Worm (Caenorhabditis elegans) whole organism, young adult: Measurements from ENCODE around the gene abcf-2.

Source experiments
- Y79H2A.3 ChIP-seq: fragments of 200-800 bp; sonication (Bioruptor generic); conservative IDR thresholded peaks from 2 replicates; pipeline ENCODE4 v1.3.6; 2022; ENCODE audit warnings: missing genetic modification reagents, missing genetic modification characterization, missing compliant biosample characterization
- sdz-38 ChIP-seq: sonication (generic microtip); optimal IDR thresholded peaks from 2 replicates; lab custom pipeline; 2016; ENCODE audit warnings: missing genotype, missing genetic modification characterization, missing compliant biosample characterization

DNA sequence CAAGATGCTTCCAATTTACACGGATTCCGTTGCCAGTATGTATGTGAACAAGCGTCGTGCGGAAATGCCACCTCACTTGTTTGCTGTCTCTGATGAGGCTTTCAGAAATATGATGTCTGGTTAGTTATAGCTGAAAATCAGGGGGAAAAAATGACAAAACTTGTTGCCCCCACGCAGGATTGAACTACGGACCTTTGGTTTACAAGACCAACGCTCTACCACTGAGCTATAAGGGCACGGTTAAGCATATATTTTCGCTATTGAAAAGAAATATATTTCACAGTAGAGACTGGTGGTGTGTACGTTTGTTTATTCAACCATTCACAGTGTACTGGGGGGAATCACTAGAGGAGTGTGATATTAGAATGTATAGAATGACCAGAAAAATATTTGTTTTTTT is 50.8 kb downstream of the abcf-2 start:
- TF ChIP-seq Y79H2A.3 (GFP tag; lab: Robert Waterston, UW), result no peak
- TF ChIP-seq sdz-38, result no peak
